Worm (Caenorhabditis elegans): ENCODE data around the gene efr-3.

DNA sequence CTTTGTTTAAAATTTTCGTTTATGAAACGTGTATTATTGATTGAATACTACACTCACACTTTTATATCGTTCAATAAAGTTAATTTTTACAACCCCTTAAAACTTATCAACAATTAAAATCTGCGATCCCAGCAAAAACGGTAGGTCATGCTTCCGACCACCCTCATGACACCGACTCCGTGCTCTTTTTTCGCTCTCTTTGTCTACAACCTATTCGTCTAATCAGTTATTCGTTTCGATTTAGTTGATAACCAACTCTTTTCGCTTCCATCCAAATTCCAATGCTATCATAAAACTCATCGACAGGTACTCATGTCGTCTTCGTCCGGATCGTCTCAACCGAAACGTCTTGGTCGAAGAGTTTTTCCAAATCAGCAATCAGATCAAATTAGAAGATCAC, 37.9 kb downstream of the efr-3 start, which contains the start of gene F13H8.1:
- TF ChIP-seq hlh-30 (tag; optimal IDR thresholded peaks at IDR 0.05; ENCODE audit: insufficient read depth) (peak; percentile 52), nhr-237 (tag; optimal IDR thresholded peaks at IDR 0.05) (no peak), nhr-76 (tag; optimal IDR thresholded peaks at IDR 0.05) (no peak), pha-4 (GFP tag; IDR thresholded peaks at IDR 0.05) (no peak), pha-4 (tag; optimal IDR thresholded peaks at IDR 0.05) (no peak), fkh-10 (GFP tag; optimal IDR thresholded peaks at IDR 0.05) (no peak), nhr-28 (tag; optimal IDR thresholded peaks at IDR 0.05) (peak; percentile 56), nhr-77 (tag; optimal IDR thresholded peaks at IDR 0.05) (no peak)
